Fruit fly (Drosophila melanogaster) whole organism, prepupa: ENCODE results near the gene Dlip2.

ENCODE experiments used
- Blimp-1 ChIP-seq: fragments of 200-800 bp; sonication (Bioruptor generic); optimal IDR thresholded peaks from 3 replicates; lab custom pipeline; 2017; ENCODE audit warnings: missing biosample characterization, missing genetic modification characterization, mild to moderate bottlenecking, moderate library complexity, missing genetic modification reagents
- CG10631 ChIP-seq: fragments of 200-800 bp; sonication (Bioruptor generic); optimal IDR thresholded peaks from 2 replicates; lab custom pipeline; 2016; ENCODE audit warnings: missing biosample characterization, missing genetic modification characterization
- CG10669 ChIP-seq: fragments of 200-800 bp; sonication (Bioruptor generic); optimal IDR thresholded peaks from 3 replicates; lab custom pipeline; 2018; ENCODE audit warnings: missing biosample characterization, mild to moderate bottlenecking, missing genetic modification characterization, moderate library complexity
- CG11294 ChIP-seq: fragments of 200-800 bp; sonication (Bioruptor generic); IDR thresholded peaks from 2 replicates; pipeline ENCODE4 v1.3.6; 2022; ENCODE audit warnings: missing biosample characterization, missing genetic modification characterization
- CG11902 ChIP-seq: fragments of 200-800 bp; sonication (Bioruptor generic); optimal IDR thresholded peaks from 3 replicates; lab custom pipeline; 2016; ENCODE audit warnings: missing biosample characterization, missing genetic modification characterization
- CG15336 ChIP-seq: fragments of 200-800 bp; sonication (Bioruptor generic); IDR thresholded peaks from 2 replicates; pipeline ENCODE4 v1.3.6; 2022; ENCODE audit warnings: missing biosample characterization, missing genetic modification characterization
- CG1621 ChIP-seq: fragments of 200-800 bp; sonication (Bioruptor generic); optimal IDR thresholded peaks from 3 replicates; lab custom pipeline; 2018; ENCODE audit warnings: missing biosample characterization, mild to moderate bottlenecking, missing genetic modification characterization
- CG16779 ChIP-seq: fragments of 200-800 bp; sonication (Bioruptor generic); optimal IDR thresholded peaks from 3 replicates; lab custom pipeline; 2017; ENCODE audit warnings: missing biosample characterization, mild to moderate bottlenecking, missing genetic modification characterization
- CG3032 ChIP-seq: fragments of 200-800 bp; optimal IDR thresholded peaks from 2 replicates; lab custom pipeline; 2019; ENCODE audit warnings: missing biosample characterization, mild to moderate bottlenecking, missing genetic modification characterization, moderate library complexity
- CG31627 ChIP-seq: fragments of 200-800 bp; sonication (Bioruptor generic); optimal IDR thresholded peaks from 3 replicates; lab custom pipeline; 2016; ENCODE audit warnings: missing biosample characterization, missing genetic modification characterization
- CG32006 ChIP-seq: fragments of 200-800 bp; sonication (Bioruptor generic); optimal IDR thresholded peaks from 3 replicates; lab custom pipeline; 2017; ENCODE audit warnings: missing biosample characterization, mild to moderate bottlenecking, missing genetic modification characterization
- CG34406 ChIP-seq: fragments of 200-800 bp; sonication (Bioruptor generic); optimal IDR thresholded peaks from 3 replicates; lab custom pipeline; 2016; ENCODE audit warnings: missing biosample characterization, missing genetic modification characterization
- CG3919 ChIP-seq: fragments of 200-800 bp; sonication (Bioruptor generic); optimal IDR thresholded peaks from 3 replicates; lab custom pipeline; 2016; ENCODE audit warnings: missing biosample characterization, missing genetic modification characterization
- CG6163 ChIP-seq: fragments of 200-800 bp; sonication (Bioruptor generic); IDR thresholded peaks from 3 replicates; pipeline ENCODE4 v1.3.6; 2022; ENCODE audit warnings: missing biosample characterization, missing genetic modification characterization
- CG6276 ChIP-seq: fragments of 200-800 bp; sonication (Bioruptor generic); optimal IDR thresholded peaks from 2 replicates; lab custom pipeline; 2017; ENCODE audit warnings: missing biosample characterization, mild to moderate bottlenecking, missing genetic modification characterization
- CG6792 ChIP-seq: fragments of 200-800 bp; sonication (Bioruptor generic); optimal IDR thresholded peaks from 3 replicates; lab custom pipeline; 2016; ENCODE audit warnings: missing biosample characterization, missing genetic modification characterization
- CG6854 ChIP-seq: fragments of 200-800 bp; sonication (Bioruptor generic); optimal IDR thresholded peaks from 2 replicates; lab custom pipeline; 2017; ENCODE audit warnings: missing biosample characterization, mild to moderate bottlenecking, missing genetic modification characterization
- CG7368 ChIP-seq: fragments of 200-800 bp; sonication (Bioruptor generic); optimal IDR thresholded peaks from 3 replicates; lab custom pipeline; 2016; ENCODE audit warnings: missing biosample characterization, missing genetic modification characterization
- CG8119 ChIP-seq: fragments of 200-800 bp; sonication (Bioruptor generic); IDR thresholded peaks from 3 replicates; pipeline ENCODE4 v1.3.6; 2022; ENCODE audit warnings: missing biosample characterization, missing genetic modification characterization
- CG8319 ChIP-seq: fragments of 200-800 bp; sonication (Bioruptor generic); optimal IDR thresholded peaks from 3 replicates; lab custom pipeline; 2016; ENCODE audit warnings: missing biosample characterization, missing genetic modification characterization
- CG8632 ChIP-seq: fragments of 200-800 bp; sonication (Bioruptor generic); optimal IDR thresholded peaks from 3 replicates; lab custom pipeline; 2016; ENCODE audit warnings: missing biosample characterization, missing genetic modification characterization
- CG9139 ChIP-seq: fragments of 200-800 bp; sonication (Bioruptor generic); optimal IDR thresholded peaks from 3 replicates; lab custom pipeline; 2017; ENCODE audit warnings: missing biosample characterization, mild to moderate bottlenecking, missing genetic modification characterization
- Eip78C ChIP-seq: fragments of 200-800 bp; sonication (Bioruptor generic); peaks from one replicate; lab custom pipeline; 2016; ENCODE audit warnings: missing biosample characterization, missing genetic modification characterization
- Eip93F ChIP-seq: fragments of 200-800 bp; sonication (Bioruptor generic); optimal IDR thresholded peaks from 2 replicates; lab custom pipeline; 2016; ENCODE audit warnings: missing biosample characterization, mild to moderate bottlenecking, missing genetic modification characterization
- Ets21C ChIP-seq: fragments of 200-800 bp; sonication (Bioruptor generic); optimal IDR thresholded peaks from 3 replicates; lab custom pipeline; 2016; ENCODE audit warnings: missing biosample characterization, missing genetic modification characterization
- Gug ChIP-seq: fragments of 200-800 bp; sonication (Bioruptor generic); IDR thresholded peaks from 2 replicates; pipeline ENCODE4 v1.3.6; 2022; ENCODE audit warnings: missing biosample characterization, missing genetic modification characterization
- Hr39 ChIP-seq: fragments of 200-800 bp; sonication (Bioruptor generic); optimal IDR thresholded peaks from 2 replicates; lab custom pipeline; 2016; ENCODE audit warnings: missing biosample characterization, missing genetic modification characterization
- Hr4 ChIP-seq: fragments of 200-800 bp; sonication (Bioruptor generic); optimal IDR thresholded peaks from 3 replicates; lab custom pipeline; 2016; ENCODE audit warnings: missing biosample characterization, missing genetic modification characterization
- Met ChIP-seq: fragments of 200-800 bp; sonication (Bioruptor generic); optimal IDR thresholded peaks from 3 replicates; lab custom pipeline; 2016; ENCODE audit warnings: missing biosample characterization, missing genetic modification characterization
- OdsH ChIP-seq: fragments of 200-800 bp; sonication (Bioruptor generic); optimal IDR thresholded peaks from 3 replicates; lab custom pipeline; 2016; ENCODE audit warnings: missing biosample characterization, missing genetic modification characterization
- Smox ChIP-seq: fragments of 200-800 bp; sonication (Bioruptor generic); optimal IDR thresholded peaks from 3 replicates; lab custom pipeline; 2016; ENCODE audit warnings: missing biosample characterization, missing genetic modification characterization
- Sox15 ChIP-seq: fragments of 200-800 bp; sonication (Bioruptor generic); optimal IDR thresholded peaks from 3 replicates; lab custom pipeline; 2016; ENCODE audit warnings: missing biosample characterization, missing genetic modification characterization
- achi ChIP-seq: fragments of 200-800 bp; sonication (Bioruptor generic); optimal IDR thresholded peaks from 3 replicates; lab custom pipeline; 2016; ENCODE audit warnings: missing biosample characterization, missing genetic modification characterization
- acj6 ChIP-seq: fragments of 200-800 bp; sonication (Bioruptor generic); optimal IDR thresholded peaks from 3 replicates; lab custom pipeline; 2016; ENCODE audit warnings: missing biosample characterization, missing genetic modification characterization
- cyc ChIP-seq: fragments of 200-800 bp; sonication (Bioruptor generic); optimal IDR thresholded peaks from 3 replicates; lab custom pipeline; 2016; ENCODE audit warnings: missing biosample characterization, missing genetic modification characterization
- dac ChIP-seq: fragments of 200-800 bp; sonication (Bioruptor generic); optimal IDR thresholded peaks from 2 replicates; lab custom pipeline; 2017; ENCODE audit warnings: missing biosample characterization, mild to moderate bottlenecking, missing genetic modification characterization
- dsx ChIP-seq: fragments of 200-800 bp; optimal IDR thresholded peaks from 3 replicates; lab custom pipeline; 2019; ENCODE audit warnings: missing biosample characterization, mild to moderate bottlenecking, missing genetic modification characterization, moderate library complexity; ENCODE audit not compliant: poor library complexity, severe bottlenecking
- eg ChIP-seq: fragments of 200-800 bp; sonication (Bioruptor generic); IDR thresholded peaks from 3 replicates; pipeline ENCODE4 v1.3.6; 2022; ENCODE audit warnings: missing biosample characterization, missing genetic modification characterization
- fd59A ChIP-seq: fragments of 200-800 bp; sonication (Bioruptor generic); optimal IDR thresholded peaks from 2 replicates; lab custom pipeline; 2017; ENCODE audit warnings: missing biosample characterization, mild to moderate bottlenecking, missing genetic modification characterization, missing genetic modification reagents
- lz ChIP-seq: fragments of 200-800 bp; sonication (Bioruptor generic); optimal IDR thresholded peaks from 3 replicates; lab custom pipeline; 2016; ENCODE audit warnings: missing biosample characterization, missing genetic modification characterization
- net ChIP-seq: fragments of 200-800 bp; sonication (Bioruptor generic); optimal IDR thresholded peaks from 3 replicates; lab custom pipeline; 2016; ENCODE audit warnings: missing biosample characterization, missing genetic modification characterization
- pdm3 ChIP-seq: fragments of 200-800 bp; sonication (Bioruptor generic); optimal IDR thresholded peaks from 3 replicates; lab custom pipeline; 2016; ENCODE audit warnings: missing biosample characterization, missing genetic modification characterization
- spab ChIP-seq: fragments of 200-800 bp; sonication (Bioruptor generic); optimal IDR thresholded peaks from 2 replicates; lab custom pipeline; 2017; ENCODE audit warnings: missing biosample characterization, mild to moderate bottlenecking, missing genetic modification characterization, missing genetic modification reagents
- ss ChIP-seq, 2 experiments: fragments of 200-800 bp; sonication (Bioruptor generic); optimal IDR thresholded peaks; 2 replicates in 1 of 2; 3 replicates in 1 of 2; lab custom pipeline; 2017 to 2018; ENCODE audit warnings: mild to moderate bottlenecking in 2 of 2, missing biosample characterization in 2 of 2, missing genetic modification characterization in 2 of 2, moderate library complexity in 1 of 2
- svp ChIP-seq: fragments of 200-800 bp; sonication (Bioruptor generic); peaks from one replicate; lab custom pipeline; 2016; ENCODE audit warnings: missing biosample characterization, missing genetic modification characterization
- topi ChIP-seq: fragments of 200-800 bp; sonication (Bioruptor generic); optimal IDR thresholded peaks from 3 replicates; lab custom pipeline; 2016; ENCODE audit warnings: missing biosample characterization, missing genetic modification characterization
- vri ChIP-seq: fragments of 200-800 bp; sonication (Bioruptor generic); optimal IDR thresholded peaks from 3 replicates; lab custom pipeline; 2016; ENCODE audit warnings: missing biosample characterization, mild to moderate bottlenecking, missing genetic modification characterization

The Dlip2 gene

DNA sequence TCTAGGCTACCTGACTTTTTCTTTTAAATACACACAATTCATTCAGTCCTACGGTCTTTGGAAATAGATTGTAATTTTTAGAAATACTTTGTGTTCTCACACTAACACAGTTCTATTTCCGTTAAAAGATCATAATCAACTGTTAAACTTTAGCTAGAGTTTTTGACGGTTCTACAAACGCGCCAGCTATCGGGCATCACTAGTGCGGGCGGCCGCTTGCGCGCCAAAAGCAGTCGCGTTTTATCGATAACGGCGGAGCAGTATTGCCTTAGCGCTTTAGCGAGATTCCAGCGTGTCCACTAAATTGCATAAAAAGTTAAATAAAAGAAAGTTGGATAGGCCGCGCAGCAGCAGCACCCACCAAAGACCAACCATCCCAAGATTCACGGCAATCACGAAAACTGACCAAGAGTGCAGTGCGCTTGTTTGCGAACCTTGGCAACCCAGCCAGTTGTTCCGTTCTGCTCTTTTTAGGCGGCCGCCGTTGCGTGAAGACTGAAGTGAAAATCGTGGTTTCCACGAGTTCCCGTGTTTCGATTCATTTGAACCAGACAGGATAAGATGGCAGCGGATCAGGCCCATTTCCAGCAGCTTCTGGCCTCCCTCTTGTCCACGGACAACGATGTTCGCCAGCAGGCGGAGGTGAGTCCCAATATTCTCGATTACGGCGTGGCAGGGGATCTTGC is 3.8 kb upstream of the Dlip2 start, which contains the start of gene Karybeta3 (continued):
- TF ChIP-seq CG3919 (GFP tag; lab: Kevin White, UChicago) (no peak), Sox15 (GFP tag; lab: Kevin White, UChicago) (peak; percentile 47), ss (GFP tag; optimal IDR thresholded peaks at IDR 0.05; lab: Kevin White, UChicago) (peak in 1 of 2 experiments; percentile 73), dsx (GFP tag; lab: Kevin White, UChicago) (no peak), vri (GFP tag; lab: Kevin White, UChicago) (peak; percentile 33), CG3032 (tag; lab: Kevin White, UChicago) (peak; percentile 55), CG6854 (peak; percentile 41), cyc (peak; percentile 78), Eip93F (no peak), CG1621 (peak; percentile 81), dac (GFP tag; lab: Kevin White, UChicago) (peak; percentile 61), CG6163 (GFP tag; lab: Robert Waterston, UW) (peak; percentile 84), acj6 (peak; percentile 77), lz (GFP tag; lab: Kevin White, UChicago) (peak; percentile 82), CG31627 (GFP tag; lab: Kevin White, UChicago) (peak; percentile 82), CG6792 (GFP tag; lab: Kevin White, UChicago) (peak; percentile 80), achi (GFP tag; lab: Kevin White, UChicago) (peak; percentile 81), pdm3 (GFP tag; lab: Kevin White, UChicago) (peak; percentile 85), spab (GFP tag; lab: Kevin White, UChicago) (no peak), Ets21C (GFP tag; lab: Kevin White, UChicago) (peak; percentile 66), Hr4 (peak; percentile 81), CG32006 (no peak), OdsH (GFP tag; lab: Kevin White, UChicago) (peak; percentile 77), CG11294 (GFP tag; lab: Robert Waterston, UW) (peak; percentile 49; the same call in 1 of the 2 replicates), CG15336 (peak; percentile 62), Smox (no peak), Hr39 (GFP tag; lab: Kevin White, UChicago) (peak; percentile 76), fd59A (peak; percentile 15), CG16779 (tag; lab: Kevin White, UChicago) (no peak), CG8119 (GFP tag; lab: Robert Waterston, UW) (peak; percentile 53; the same call in 2 of the 3 replicates), CG11902 (peak; percentile 51), Eip78C (peak; percentile 91)

DNA sequence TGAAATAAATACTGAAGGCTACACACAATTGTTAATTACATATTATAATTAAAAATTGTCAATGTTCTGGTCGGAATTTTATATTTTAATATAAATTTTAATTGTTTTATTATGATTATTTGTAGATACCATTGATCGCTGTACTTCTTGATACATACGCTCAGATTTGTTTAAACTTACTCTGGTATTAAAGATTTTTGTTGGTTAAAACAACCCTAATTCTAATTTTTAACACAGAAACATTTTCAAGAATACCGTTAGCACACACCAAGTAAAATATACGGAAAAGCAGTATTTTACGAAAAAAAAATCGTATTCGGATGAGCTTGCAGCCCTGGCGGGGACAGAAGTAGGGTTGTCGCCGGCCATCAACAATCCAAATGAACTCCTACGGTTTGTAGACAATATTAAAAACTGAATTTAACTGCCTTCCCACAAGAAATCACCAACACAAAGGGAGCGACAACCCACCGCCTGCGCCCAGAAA is 3.8 kb downstream of the Dlip2 start, which contains the start of the genes CG9775, MED31 and slx1:
Gene CG9775, minus strand, starts transcription at position 223 of the 487 bp plus-strand sequence.
Gene MED31, plus strand, starts transcription at position 348 of the 487 bp plus-strand sequence.
Gene slx1, plus strand, starts transcription at position 348 of the 487 bp plus-strand sequence.
- peak; percentile 79 for TF ChIP-seq CG6163 (GFP tag; lab: Robert Waterston, UW)
- TF ChIP-seq CG6854 = no peak
- TF ChIP-seq CG8319 (GFP tag; lab: Kevin White, UChicago) = peak; percentile 53
- TF ChIP-seq Met = peak; percentile 64
- peak; percentile 77 for TF ChIP-seq CG10669 (GFP tag; lab: Kevin White, UChicago)
- peak; percentile 78 for TF ChIP-seq CG8632 (GFP tag; lab: Kevin White, UChicago)
- peak; percentile 67 for TF ChIP-seq Gug (GFP tag; lab: Robert Waterston, UW)
- peak; percentile 59 for TF ChIP-seq Hr39 (GFP tag; lab: Kevin White, UChicago)
- peak; percentile 86; the same call in 2 of the 3 replicates for TF ChIP-seq eg (GFP tag; lab: Robert Waterston, UW)
- no peak for TF ChIP-seq CG6276 (GFP tag; lab: Kevin White, UChicago)
- TF ChIP-seq CG32006 = peak; percentile 86
- TF ChIP-seq Blimp-1 (GFP tag; lab: Kevin White, UChicago) = no peak
- TF ChIP-seq achi (GFP tag; lab: Kevin White, UChicago) = peak; percentile 81
- TF ChIP-seq CG16779 (tag; lab: Kevin White, UChicago) = no peak
- TF ChIP-seq CG10631 (GFP tag; lab: Kevin White, UChicago) = peak; percentile 85
- TF ChIP-seq CG3032 (tag; lab: Kevin White, UChicago) = peak; percentile 85
- peak; percentile 43 for TF ChIP-seq dac (GFP tag; lab: Kevin White, UChicago)
- TF ChIP-seq net (GFP tag; lab: Kevin White, UChicago) = peak; percentile 65
- no peak for TF ChIP-seq CG9139 (GFP tag; lab: Kevin White, UChicago)
- no peak for TF ChIP-seq svp (GFP tag; lab: Kevin White, UChicago)
- TF ChIP-seq vri (GFP tag; lab: Kevin White, UChicago) = no peak
- peak; percentile 62 for TF ChIP-seq CG11902
- peak; percentile 70 for TF ChIP-seq Hr4
- TF ChIP-seq CG1621 = peak; percentile 48
- TF ChIP-seq pdm3 (GFP tag; lab: Kevin White, UChicago) = peak; percentile 53
- peak; percentile 81 for TF ChIP-seq CG34406 (GFP tag; lab: Kevin White, UChicago)
- TF ChIP-seq CG31627 (GFP tag; lab: Kevin White, UChicago) = peak; percentile 70
- peak; percentile 60 for TF ChIP-seq CG7368
- no peak for TF ChIP-seq Eip93F
- TF ChIP-seq dsx (GFP tag; lab: Kevin White, UChicago) = peak; percentile 66
- peak; percentile 75 for TF ChIP-seq Sox15 (GFP tag; lab: Kevin White, UChicago)
- TF ChIP-seq topi (GFP tag; lab: Kevin White, UChicago) = peak; percentile 43
